Worm (Caenorhabditis elegans) whole organism, late embryonic: ENCODE measurements around the gene jtr-1.
A peak's percentile ranks its signal among the peaks of the same experiment; 100 is the strongest.

Experiments used
- C08G9.2 ChIP-seq: sonication (generic microtip); optimal IDR thresholded peaks from 2 replicates; lab custom pipeline; 2016; ENCODE audit warnings: mild to moderate bottlenecking, missing genetic modification characterization, moderate library complexity, missing compliant biosample characterization
- K02D7.2 ChIP-seq: sonication (generic microtip); optimal IDR thresholded peaks from 2 replicates; lab custom pipeline; 2017; ENCODE audit warnings: mild to moderate bottlenecking, missing genetic modification characterization, missing compliant biosample characterization
- K09A11.1 ChIP-seq: sonication (generic microtip); optimal IDR thresholded peaks from 2 replicates; lab custom pipeline; 2017; ENCODE audit warnings: antibody characterized with exemption, mild to moderate bottlenecking, missing genetic modification characterization, missing compliant biosample characterization; ENCODE audit not compliant: insufficient read depth
- T23F11.4 ChIP-seq: fragments of 200-800 bp; sonication (Bioruptor generic); optimal IDR thresholded peaks from 2 replicates; lab custom pipeline; 2018; ENCODE audit warnings: mild to moderate bottlenecking, missing genetic modification characterization, missing compliant biosample characterization
- ahr-1 ChIP-seq: sonication (generic microtip); optimal IDR thresholded peaks from 2 replicates; lab custom pipeline; 2016; ENCODE audit warnings: missing genetic modification characterization, missing compliant biosample characterization
- ama-1 ChIP-seq: fragments of 150-350 bp; optimal IDR thresholded peaks from 2 replicates; lab custom pipeline; 2014
- ceh-14 ChIP-seq: sonication (generic microtip); optimal IDR thresholded peaks from 2 replicates; lab custom pipeline; 2016; ENCODE audit warnings: missing genotype, missing genetic modification characterization, missing compliant biosample characterization
- ceh-22 ChIP-seq: sonication (generic microtip); optimal IDR thresholded peaks from 2 replicates; lab custom pipeline; 2017; ENCODE audit warnings: missing biosample characterization, missing genetic modification characterization
- ceh-24 ChIP-seq: sonication (generic microtip); optimal IDR thresholded peaks from 2 replicates; lab custom pipeline; 2016; ENCODE audit warnings: mild to moderate bottlenecking, missing genetic modification characterization, missing compliant biosample characterization
- ceh-30 ChIP-seq: fragments of 150-350 bp; optimal IDR thresholded peaks from 2 replicates; lab custom pipeline; 2014; ENCODE audit warnings: missing biosample characterization, missing genetic modification characterization
- ceh-31 ChIP-seq: sonication (generic microtip); optimal IDR thresholded peaks from 2 replicates; lab custom pipeline; 2016; ENCODE audit warnings: missing genetic modification characterization, missing compliant biosample characterization
- ceh-6 ChIP-seq: fragments of 200-800 bp; sonication (Bioruptor generic); optimal IDR thresholded peaks from 2 replicates; lab custom pipeline; 2018; ENCODE audit warnings: mild to moderate bottlenecking, missing genetic modification characterization, missing compliant biosample characterization
- ceh-9 ChIP-seq: sonication (generic microtip); optimal IDR thresholded peaks from 2 replicates; lab custom pipeline; 2016; ENCODE audit warnings: mild to moderate bottlenecking, missing genetic modification characterization, inconsistent platforms, missing compliant biosample characterization
- dmd-4 ChIP-seq: sonication (generic microtip); optimal IDR thresholded peaks from 2 replicates; lab custom pipeline; 2016; ENCODE audit warnings: borderline replicate concordance, missing genetic modification characterization, missing compliant biosample characterization
- elt-2 ChIP-seq: sonication (generic microtip); optimal IDR thresholded peaks from 2 replicates; lab custom pipeline; 2016; ENCODE audit warnings: missing genetic modification reagents, missing genetic modification characterization, missing compliant biosample characterization
- elt-4 ChIP-seq: sonication (generic microtip); optimal IDR thresholded peaks from 2 replicates; lab custom pipeline; 2016; ENCODE audit warnings: missing genetic modification characterization, missing compliant biosample characterization
- ets-4 ChIP-seq: sonication (generic microtip); optimal IDR thresholded peaks from 2 replicates; lab custom pipeline; 2016; ENCODE audit warnings: missing genetic modification characterization, missing compliant biosample characterization
- fkh-10 ChIP-seq: fragments of 150-350 bp; optimal IDR thresholded peaks from 2 replicates; lab custom pipeline; 2014; ENCODE audit warnings: missing biosample characterization, missing genetic modification reagents, missing genetic modification characterization
- gmeb-2 ChIP-seq: sonication (generic microtip); optimal IDR thresholded peaks from 2 replicates; lab custom pipeline; 2016; ENCODE audit warnings: missing genetic modification characterization, inconsistent platforms, missing compliant biosample characterization
- hlh-8 ChIP-seq: sonication (generic microtip); optimal IDR thresholded peaks from 2 replicates; lab custom pipeline; 2016; ENCODE audit warnings: missing genotype, missing genetic modification characterization, missing compliant biosample characterization
- lim-6 ChIP-seq: sonication (generic microtip); optimal IDR thresholded peaks from 2 replicates; lab custom pipeline; 2016; ENCODE audit warnings: missing genetic modification characterization, missing compliant biosample characterization
- lin-11 ChIP-seq: fragments of 200-800 bp; sonication (Bioruptor generic); optimal IDR thresholded peaks from 2 replicates; lab custom pipeline; 2018; ENCODE audit warnings: mild to moderate bottlenecking, missing genetic modification characterization, missing compliant biosample characterization
- madf-2 ChIP-seq: sonication (generic microtip); optimal IDR thresholded peaks from 2 replicates; lab custom pipeline; 2017; ENCODE audit warnings: missing genetic modification characterization, missing compliant biosample characterization
- nfya-1 ChIP-seq: sonication (generic microtip); optimal IDR thresholded peaks from 2 replicates; lab custom pipeline; 2017; ENCODE audit warnings: missing genetic modification characterization, mild to moderate bottlenecking, missing compliant biosample characterization, antibody characterized with exemption, moderate library complexity
- nhr-11 ChIP-seq: fragments of 150-350 bp; optimal IDR thresholded peaks from 2 replicates; lab custom pipeline; 2014; ENCODE audit warnings: missing biosample characterization, missing genetic modification characterization
- odd-2 ChIP-seq: sonication (generic microtip); optimal IDR thresholded peaks from 2 replicates; lab custom pipeline; 2017; ENCODE audit warnings: antibody characterized with exemption, mild to moderate bottlenecking, missing genetic modification characterization, missing compliant biosample characterization
- pax-1 ChIP-seq: fragments of 150-350 bp; optimal IDR thresholded peaks from 2 replicates; lab custom pipeline; 2014; ENCODE audit warnings: missing biosample characterization, missing genetic modification characterization
- pha-2 ChIP-seq: sonication (generic microtip); optimal IDR thresholded peaks from 2 replicates; lab custom pipeline; 2017; ENCODE audit warnings: mild to moderate bottlenecking, missing genetic modification characterization, missing compliant biosample characterization
- pqm-1 ChIP-seq: sonication (generic microtip); optimal IDR thresholded peaks from 2 replicates; lab custom pipeline; 2016; ENCODE audit warnings: missing genetic modification characterization, missing compliant biosample characterization
- rnt-1 ChIP-seq: sonication (generic microtip); optimal IDR thresholded peaks from 2 replicates; lab custom pipeline; 2016; ENCODE audit warnings: missing genetic modification characterization, missing compliant biosample characterization
- sdc-2 ChIP-seq: sonication (generic microtip); optimal IDR thresholded peaks from 2 replicates; lab custom pipeline; 2016; ENCODE audit warnings: missing genotype, missing genetic modification characterization, missing compliant biosample characterization
- sox-2 ChIP-seq: fragments of 200-800 bp; sonication (Bioruptor generic); IDR thresholded peaks from 2 replicates; pipeline ENCODE4 v1.3.6; 2022; ENCODE audit warnings: missing genetic modification reagents, missing genetic modification characterization, missing compliant biosample characterization
- sox-4 ChIP-seq: sonication (generic microtip); optimal IDR thresholded peaks from 2 replicates; lab custom pipeline; 2017; ENCODE audit warnings: mild to moderate bottlenecking, missing genetic modification characterization, inconsistent platforms, missing compliant biosample characterization
- ttx-3 ChIP-seq: sonication (generic microtip); optimal IDR thresholded peaks from 2 replicates; lab custom pipeline; 2016; ENCODE audit warnings: missing genetic modification reagents, missing genetic modification characterization, missing compliant biosample characterization
- unc-3 ChIP-seq, 2 experiments: fragments of 200-800 bp in 1 of 2; sonication (Bioruptor generic) in 1 of 2; sonication (generic microtip) in 1 of 2; conservative IDR thresholded peaks in 1 of 2; optimal IDR thresholded peaks in 1 of 2; 2 replicates each; pipeline versions ENCODE4 v1.3.6 to Lab custom; 2016 to 2022; ENCODE audit warnings: missing compliant biosample characterization in 2 of 2, missing genetic modification characterization in 2 of 2, missing genetic modification reagents in 1 of 2
- unc-86 ChIP-seq: sonication (generic microtip); optimal IDR thresholded peaks from 2 replicates; lab custom pipeline; 2016; ENCODE audit warnings: missing genetic modification characterization, missing compliant biosample characterization
- zip-5 ChIP-seq: sonication (generic microtip); optimal IDR thresholded peaks from 2 replicates; lab custom pipeline; 2016; ENCODE audit warnings: missing genetic modification characterization, missing compliant biosample characterization
- ztf-16 ChIP-seq: sonication (generic microtip); optimal IDR thresholded peaks from 2 replicates; lab custom pipeline; 2017; ENCODE audit warnings: missing genetic modification characterization, missing compliant biosample characterization

The jtr-1 gene

ce11 chrIV:1454194-1454593 is 33.5 kb downstream of the jtr-1 start:
- TF ChIP-seq elt-2 (tag; lab: Kevin White, UChicago) (peak; percentile 70), sox-2 (GFP tag; lab: Robert Waterston, UW) (no peak)

DNA sequence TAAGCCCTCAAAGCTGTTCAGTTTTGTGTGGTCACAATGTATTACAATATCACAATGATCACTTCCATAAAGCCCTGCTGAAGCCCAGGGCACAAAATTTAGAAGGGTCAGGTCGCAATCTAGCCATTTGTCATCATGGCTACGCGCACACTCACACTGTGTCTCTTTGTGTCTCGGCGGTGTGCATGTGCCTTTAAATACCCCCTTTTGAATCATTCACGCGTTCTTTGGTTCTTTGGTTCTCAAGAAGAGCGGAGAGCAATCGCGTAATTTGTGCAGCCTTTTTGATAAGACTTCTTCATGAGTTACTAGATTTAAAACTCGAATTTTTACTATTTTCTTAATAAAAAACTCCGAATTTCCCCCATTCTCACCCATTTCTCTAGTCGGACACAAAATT is 34.3 kb downstream of the jtr-1 start:
- TF ChIP-seq fkh-10 (GFP tag; lab: Kevin White, UChicago) = no peak
- TF ChIP-seq elt-4 = no peak
- peak; percentile 55 for TF ChIP-seq elt-2 (tag; lab: Kevin White, UChicago)

ce11 chrIV:1456775-1457174 is 36.0 kb downstream of the jtr-1 start, which contains the start of gene nadk-1:
TSS of gene nadk-1 (plus strand) at chrIV:1457075.
- TF ChIP-seq sox-2 (GFP tag; lab: Robert Waterston, UW) = no peak
- TF ChIP-seq, all 69 proteins: peak for 0

- TF ChIP-seq madf-2 (tag; lab: Kevin White, UChicago) = no peak
- no peak for TF ChIP-seq odd-2 (tag; lab: Kevin White, UChicago)
- TF ChIP-seq pqm-1 (tag; lab: Kevin White, UChicago) = no peak
- no peak for TF ChIP-seq pha-2 (tag; lab: Kevin White, UChicago)
- no peak for TF ChIP-seq ets-4 (tag; lab: Kevin White, UChicago)
- TF ChIP-seq K09A11.1 = no peak
- no peak for TF ChIP-seq nfya-1 (tag; lab: Kevin White, UChicago)
- no peak for TF ChIP-seq ceh-30 (tag; lab: Kevin White, UChicago)
- no peak for TF ChIP-seq zip-5 (tag; lab: Kevin White, UChicago)
- no peak for TF ChIP-seq ceh-24 (tag; lab: Kevin White, UChicago)
- TF ChIP-seq dmd-4 = no peak
- TF ChIP-seq, all 69 proteins: peak for 0
Measured at ce11 chrIV:1458192-1458591, 37.5 kb downstream of the jtr-1 start.

- TF ChIP-seq sdc-2 (tag; lab: Kevin White, UChicago) (no peak), ceh-9 (tag; lab: Kevin White, UChicago) (no peak), ceh-14 (tag; lab: Kevin White, UChicago) (no peak), rnt-1 (tag; lab: Kevin White, UChicago) (no peak), hlh-8 (no peak), ceh-6 (GFP tag; lab: Kevin White, UChicago) (no peak), zip-5 (tag; lab: Kevin White, UChicago) (no peak), C08G9.2 (tag; lab: Kevin White, UChicago) (no peak), ttx-3 (no peak), ahr-1 (tag; lab: Kevin White, UChicago) (no peak)
Measured at ce11 chrIV:1459419-1459818, 38.7 kb downstream of the jtr-1 start.

ce11 chrIV:1459826-1460489 is 39.2 kb downstream of the jtr-1 start:
- TF ChIP-seq ahr-1 (tag; lab: Kevin White, UChicago) (no peak), ceh-31 (tag; lab: Kevin White, UChicago) (no peak), gmeb-2 (tag; lab: Kevin White, UChicago) (no peak), ama-1 (no peak), ceh-22 (tag; lab: Kevin White, UChicago) (no peak), pax-1 (tag; lab: Kevin White, UChicago) (no peak), elt-2 (tag; lab: Kevin White, UChicago) (no peak), nhr-11 (tag; lab: Kevin White, UChicago) (no peak), ztf-16 (tag; lab: Kevin White, UChicago) (no peak), ceh-24 (tag; lab: Kevin White, UChicago) (no peak), lin-11 (tag; lab: Kevin White, UChicago) (no peak), unc-3 (GFP tag; conservative IDR thresholded peaks at IDR 0.05; lab: Robert Waterston, UW) (no peak), unc-3 (tag; optimal IDR thresholded peaks at IDR 0.05; lab: Kevin White, UChicago) (no peak), unc-86 (tag; lab: Kevin White, UChicago) (no peak), lim-6 (tag; lab: Kevin White, UChicago) (no peak), rnt-1 (tag; lab: Kevin White, UChicago) (no peak), sox-4 (tag; lab: Kevin White, UChicago) (no peak), ceh-30 (tag; lab: Kevin White, UChicago) (no peak), T23F11.4 (GFP tag; lab: Kevin White, UChicago) (no peak), K02D7.2 (tag; lab: Kevin White, UChicago) (no peak), ttx-3 (no peak)
